Fruit fly (Drosophila melanogaster) whole organism, prepupa: Measurements from ENCODE around the gene CG13731.

ENCODE experiments used
- CG11902 ChIP-seq: fragments of 200-800 bp; sonication (Bioruptor generic); optimal IDR thresholded peaks from 3 replicates; lab custom pipeline; 2016; ENCODE audit warnings: missing biosample characterization, missing genetic modification characterization
- CG3032 ChIP-seq: fragments of 200-800 bp; optimal IDR thresholded peaks from 2 replicates; lab custom pipeline; 2019; ENCODE audit warnings: missing biosample characterization, mild to moderate bottlenecking, missing genetic modification characterization, moderate library complexity
- CG6792 ChIP-seq: fragments of 200-800 bp; sonication (Bioruptor generic); optimal IDR thresholded peaks from 3 replicates; lab custom pipeline; 2016; ENCODE audit warnings: missing biosample characterization, missing genetic modification characterization
- Eip78C ChIP-seq: fragments of 200-800 bp; sonication (Bioruptor generic); peaks from one replicate; lab custom pipeline; 2016; ENCODE audit warnings: missing biosample characterization, missing genetic modification characterization
- Eip93F ChIP-seq: fragments of 200-800 bp; sonication (Bioruptor generic); optimal IDR thresholded peaks from 2 replicates; lab custom pipeline; 2016; ENCODE audit warnings: missing biosample characterization, mild to moderate bottlenecking, missing genetic modification characterization
- Hr38 ChIP-seq: sonication (Bioruptor generic); optimal IDR thresholded peaks from 2 replicates; lab custom pipeline; 2016; ENCODE audit warnings: missing biosample characterization, missing genetic modification characterization
- dac ChIP-seq: fragments of 200-800 bp; sonication (Bioruptor generic); optimal IDR thresholded peaks from 2 replicates; lab custom pipeline; 2017; ENCODE audit warnings: missing biosample characterization, mild to moderate bottlenecking, missing genetic modification characterization

DNA sequence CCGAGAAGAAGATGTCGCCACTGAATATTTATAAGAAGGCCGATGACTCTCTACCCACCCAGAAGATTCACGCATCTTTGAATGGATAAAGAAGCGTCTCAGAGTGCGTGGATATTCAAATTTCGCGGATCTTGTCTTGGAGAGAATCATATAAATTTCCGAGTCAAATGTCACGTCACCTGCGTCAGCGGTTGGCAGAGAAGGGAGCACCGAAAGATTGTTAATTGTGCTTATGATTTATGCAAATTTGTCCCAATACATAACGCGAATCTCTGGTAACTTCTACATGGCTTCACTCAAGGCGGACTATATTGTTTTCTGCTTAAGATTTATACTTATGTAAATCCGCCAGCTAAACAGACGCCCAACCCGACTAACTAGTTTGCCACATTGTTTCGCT, 2.4 kb upstream of the CG13731 start:
- TF ChIP-seq CG3032 (tag; lab: Kevin White, UChicago), result no peak
- no peak for TF ChIP-seq CG11902
- TF ChIP-seq Eip78C (GFP tag; lab: Kevin White, UChicago), result no peak
- no peak for TF ChIP-seq Eip93F
- TF ChIP-seq Hr38 (GFP tag; lab: Kevin White, UChicago), result no peak
- no peak for TF ChIP-seq dac (GFP tag; lab: Kevin White, UChicago)
- no peak for TF ChIP-seq CG6792 (GFP tag; lab: Kevin White, UChicago)
